Worm (Caenorhabditis elegans): ENCODE results near the gene C16C8.21.

The C16C8.21 gene

DNA sequence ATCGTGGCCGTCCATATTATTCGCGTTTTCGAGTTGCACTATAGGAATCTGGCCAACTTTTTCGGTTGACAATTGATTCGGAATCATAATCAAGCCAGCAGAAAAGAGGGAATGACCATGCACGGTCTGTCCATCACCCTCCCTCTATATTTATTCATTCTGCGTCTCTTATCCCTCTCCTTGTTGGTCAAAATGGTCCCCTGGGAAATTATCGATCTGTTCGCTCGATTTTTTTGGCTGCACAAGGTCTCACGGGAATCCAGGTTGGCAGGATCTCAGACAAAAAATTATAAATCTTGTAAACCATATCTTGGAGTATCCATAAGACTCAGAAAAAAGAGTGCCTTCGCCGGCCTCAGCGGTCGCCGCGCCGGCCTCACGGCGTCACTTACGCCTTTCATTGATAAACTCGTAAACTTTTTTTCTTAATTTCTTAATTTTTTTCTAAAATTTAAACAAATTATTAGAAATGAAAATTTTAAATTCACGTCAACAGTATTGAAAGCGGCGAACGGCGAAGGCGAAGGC lies 33.6 kb upstream of the C16C8.21 start, which contains the start of the genes F18A12.7 and F18A12.2:
TSS of gene F18A12.7 (minus strand) at position 101 of the 528 bp plus-strand sequence.
TSS of gene F18A12.2 (plus strand) at position 478 of the 528 bp plus-strand sequence.
- TF ChIP-seq sdz-38 (tag; optimal IDR thresholded peaks at IDR 0.05) (no peak), aptf-2 (GFP tag; conservative IDR thresholded peaks at IDR 0.05) (peak; percentile 67; the same call in 1 of the 2 replicates)

- TF ChIP-seq T07F8.4 (tag; optimal IDR thresholded peaks at IDR 0.05) (no peak), lag-1 (GFP tag; IDR thresholded peaks at IDR 0.05) (no peak), nhr-179 (tag; optimal IDR thresholded peaks at IDR 0.05) (no peak), madf-6 (GFP tag; IDR thresholded peaks at IDR 0.05) (no peak), cebp-2 (GFP tag; IDR thresholded peaks at IDR 0.05) (no peak), mes-4 (tag; optimal IDR thresholded peaks at IDR 0.05) (no peak), sea-2 (GFP tag; IDR thresholded peaks at IDR 0.05) (no peak), nhr-80 (tag; optimal IDR thresholded peaks at IDR 0.05) (no peak)
These were observed 31.5 kb upstream of the C16C8.21 start, which contains the start of gene nep-6 for ce11 chrII:3416528-3416927. Gene nep-6 (plus strand): TSS chrII:3416828.

ce11 chrII:3422938-3423337 lies 25.1 kb upstream of the C16C8.21 start:
- TF ChIP-seq attf-5 (GFP tag; optimal IDR thresholded peaks at IDR 0.05): no peak
- TF ChIP-seq bed-1 (GFP tag; IDR thresholded peaks at IDR 0.05): no peak
- TF ChIP-seq hmg-1.2 (GFP tag; IDR thresholded peaks at IDR 0.05): peak; percentile 34; the same call in 1 of the 2 replicates
- no peak for TF ChIP-seq dox-1 (GFP tag; IDR thresholded peaks at IDR 0.05)

DNA sequence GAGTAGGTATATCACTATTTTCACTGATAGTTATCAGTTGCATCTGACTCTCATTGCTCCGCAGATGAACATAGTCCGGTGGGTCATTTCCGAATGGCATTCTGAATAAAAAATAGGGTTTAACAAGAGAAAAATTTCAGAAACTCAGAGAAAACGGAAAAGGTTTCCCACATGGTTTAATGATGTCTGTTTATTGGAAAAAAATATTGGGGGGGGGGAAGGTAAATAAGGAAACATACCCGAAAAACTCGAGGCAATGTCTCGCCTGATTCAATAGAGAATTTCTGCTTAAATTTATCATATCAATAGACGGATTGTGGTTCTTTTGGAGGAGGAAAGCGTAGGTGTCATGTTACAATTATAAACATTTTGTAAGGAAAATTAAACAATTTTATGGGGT lies 22.6 kb upstream of the C16C8.21 start, which contains the start of gene nep-11:
TSS of gene nep-11 (minus strand) at position 101 of the 400 bp plus-strand sequence.
- TF ChIP-seq hlh-12 (tag; optimal IDR thresholded peaks at IDR 0.05): no peak
- TF ChIP-seq lag-1 (GFP tag; IDR thresholded peaks at IDR 0.05): no peak
- TF ChIP-seq K12H6.12 (tag; optimal IDR thresholded peaks at IDR 0.05): no peak
- TF ChIP-seq Y56A3A.18 (GFP tag; IDR thresholded peaks at IDR 0.05): no peak
- no peak for TF ChIP-seq lin-54 (GFP tag; optimal IDR thresholded peaks at IDR 0.05)
- TF ChIP-seq F37B4.10 (GFP tag; IDR thresholded peaks at IDR 0.05): no peak
- TF ChIP-seq T26A5.8 (tag; optimal IDR thresholded peaks at IDR 0.05): no peak

ce11 chrII:3428158-3428704 lies 19.8 kb upstream of the C16C8.21 start:
- TF ChIP-seq attf-5 (GFP tag; optimal IDR thresholded peaks at IDR 0.05): peak; percentile 34
- TF ChIP-seq hmg-1.2 (GFP tag; IDR thresholded peaks at IDR 0.05): peak; percentile 55; the same call in 1 of the 2 replicates
- no peak for TF ChIP-seq nfya-1 (tag; optimal IDR thresholded peaks at IDR 0.05; ENCODE audit: borderline replicate concordance, insufficient read depth)
- TF ChIP-seq ceh-27 (GFP tag; optimal IDR thresholded peaks at IDR 0.05): peak; percentile 56
- no peak for TF ChIP-seq ztf-3 (GFP tag; optimal IDR thresholded peaks at IDR 0.05)
- no peak for TF ChIP-seq repo-1 (tag; optimal IDR thresholded peaks at IDR 0.05)
- no peak for TF ChIP-seq cebp-1 (GFP tag; IDR thresholded peaks at IDR 0.05)
- TF ChIP-seq cebp-1 (tag; optimal IDR thresholded peaks at IDR 0.05): peak; percentile 29
- peak; percentile 40; the same call in 1 of the 2 replicates for TF ChIP-seq mcd-1 (GFP tag; IDR thresholded peaks at IDR 0.05)
- TF ChIP-seq ceh-58 (GFP tag; IDR thresholded peaks at IDR 0.05): no peak
- TF ChIP-seq madf-8 (GFP tag; conservative IDR thresholded peaks at IDR 0.05): no peak
- no peak for TF ChIP-seq dox-1 (GFP tag; IDR thresholded peaks at IDR 0.05)
- TF ChIP-seq F33H1.4 (GFP tag; IDR thresholded peaks at IDR 0.05): no peak
- TF ChIP-seq B0019.2 (GFP tag; conservative IDR thresholded peaks at IDR 0.05): no peak
- TF ChIP-seq zfh-2 (GFP tag; conservative IDR thresholded peaks at IDR 0.05): peak; percentile 92
- TF ChIP-seq die-1 (tag; optimal IDR thresholded peaks at IDR 0.05): no peak
- TF ChIP-seq egrh-3 (GFP tag; IDR thresholded peaks at IDR 0.05): peak; percentile 57
